Fruit fly (Drosophila melanogaster): ENCODE results near the gene CG32284.

The CG32284 gene

dm6 chr3L:3192912-3193311, 6.4 kb downstream of the CG32284 start, which contains the start of gene Hsp83 (continued):
- TF ChIP-seq CG15696 (tag; optimal IDR thresholded peaks at IDR 0.05) (peak; percentile 36), CG17359 (tag; optimal IDR thresholded peaks at IDR 0.05) (peak; percentile 95), CG15601 (tag; optimal IDR thresholded peaks at IDR 0.05) (peak; percentile 93), CG11247 (GFP tag; IDR thresholded peaks at IDR 0.05) (peak; percentile 95), NK7.1 (GFP tag; optimal IDR thresholded peaks at IDR 0.05) (peak; percentile 95), dm (GFP tag; optimal IDR thresholded peaks at IDR 0.05) (peak; percentile 94), gsb (GFP tag; IDR thresholded peaks at IDR 0.05) (peak; percentile 83), inv (GFP tag; IDR thresholded peaks at IDR 0.05; ENCODE audit: partially characterized antibody) (no peak), jigr1 (GFP tag; IDR thresholded peaks at IDR 0.05) (no peak), Hr3 (GFP tag; optimal IDR thresholded peaks at IDR 0.05) (peak; percentile 73), GATAe (GFP tag; conservative IDR thresholded peaks at IDR 0.05) (no peak; the same call in 1 of the 2 replicates), bcd (GFP tag; optimal IDR thresholded peaks at IDR 0.05) (peak; percentile 96)

dm6 chr3L:3194059-3194458, 7.6 kb downstream of the CG32284 start:
- TF ChIP-seq ftz-f1 (GFP tag; optimal IDR thresholded peaks at IDR 0.05) = no peak
- peak; percentile 86 for TF ChIP-seq Max (GFP tag; optimal IDR thresholded peaks at IDR 0.05)
- TF ChIP-seq CG17359 (tag; optimal IDR thresholded peaks at IDR 0.05) = peak; percentile 98
- TF ChIP-seq D19B (GFP tag; optimal IDR thresholded peaks at IDR 0.05) = peak; percentile 79
- TF ChIP-seq CG11695 (GFP tag; IDR thresholded peaks at IDR 0.05) = peak; percentile 97
- TF ChIP-seq ap (GFP tag; IDR thresholded peaks at IDR 0.05) = peak; percentile 90
- peak; percentile 66 for TF ChIP-seq CG2116 (GFP tag; optimal IDR thresholded peaks at IDR 0.05)
- peak; percentile 96 for TF ChIP-seq nmo (GFP tag; optimal IDR thresholded peaks at IDR 0.05)
- TF ChIP-seq exex (tag; optimal IDR thresholded peaks at IDR 0.05) = peak; percentile 58
- peak; percentile 83 for TF ChIP-seq CG15011 (GFP tag; optimal IDR thresholded peaks at IDR 0.05)
- TF ChIP-seq sug (tag; optimal IDR thresholded peaks at IDR 0.05) = peak; percentile 75
- peak; percentile 89 for TF ChIP-seq tin (GFP tag; optimal IDR thresholded peaks at IDR 0.05)
- peak; percentile 91 for TF ChIP-seq fd3F (GFP tag; optimal IDR thresholded peaks at IDR 0.05)
- peak; percentile 73 for TF ChIP-seq CG8359 (GFP tag; optimal IDR thresholded peaks at IDR 0.05; ENCODE audit: borderline replicate concordance)
- TF ChIP-seq CG8478 (optimal IDR thresholded peaks at IDR 0.05) = no peak
- peak; percentile 91 for TF ChIP-seq az2 (GFP tag; optimal IDR thresholded peaks at IDR 0.05)
- no peak for TF ChIP-seq CG6791 (GFP tag; IDR thresholded peaks at IDR 0.05; ENCODE audit: partially characterized antibody)
- TF ChIP-seq Bdp1 (GFP tag; optimal IDR thresholded peaks at IDR 0.05) = peak; percentile 75
- TF ChIP-seq CG10274 (GFP tag; optimal IDR thresholded peaks at IDR 0.05) = peak; percentile 52
- peak; percentile 85 for TF ChIP-seq danr (GFP tag; IDR thresholded peaks at IDR 0.05)
- peak; percentile 76 for TF ChIP-seq CG10321 (GFP tag; IDR thresholded peaks at IDR 0.05)
- TF ChIP-seq CG17568 (GFP tag; optimal IDR thresholded peaks at IDR 0.05) = no peak
- no peak for TF ChIP-seq Scr (GFP tag; IDR thresholded peaks at IDR 0.05; ENCODE audit: partially characterized antibody)
- TF ChIP-seq Awh (GFP tag; IDR thresholded peaks at IDR 0.05) = peak; percentile 96
- peak in 1 of 3 experiments; percentile 88 for TF ChIP-seq lola (GFP tag; optimal IDR thresholded peaks at IDR 0.05)
- peak in 1 of 2 experiments; percentile 91 for TF ChIP-seq Eip74EF (GFP tag; optimal IDR thresholded peaks at IDR 0.05)
- TF ChIP-seq CG4424 (GFP tag; optimal IDR thresholded peaks at IDR 0.05) = peak; percentile 88
- peak; percentile 71 for TF ChIP-seq CG4360 (GFP tag; IDR thresholded peaks at IDR 0.05)
- TF ChIP-seq CTCF (GFP tag; optimal IDR thresholded peaks at IDR 0.05) = peak; percentile 59
- peak; percentile 93 for TF ChIP-seq tgo (GFP tag; IDR thresholded peaks at IDR 0.05)
- TF ChIP-seq CG11456 (GFP tag; IDR thresholded peaks at IDR 0.05) = peak; percentile 91
- TF ChIP-seq CG17385 (GFP tag; optimal IDR thresholded peaks at IDR 0.05) = peak; percentile 92
- peak; percentile 89 for TF ChIP-seq CG10267 (tag; optimal IDR thresholded peaks at IDR 0.05)
- TF ChIP-seq CG12659 (GFP tag; optimal IDR thresholded peaks at IDR 0.05) = peak; percentile 93
- peak; percentile 89 for TF ChIP-seq esg (GFP tag; conservative IDR thresholded peaks at IDR 0.05)
- TF ChIP-seq CG12219 (GFP tag; optimal IDR thresholded peaks at IDR 0.05) = peak; percentile 92
- TF ChIP-seq Trl (optimal IDR thresholded peaks at IDR 0.05) = no peak
- peak; percentile 47 for TF ChIP-seq Trl (GFP tag; optimal IDR thresholded peaks at IDR 0.05)
- peak; percentile 92 for TF ChIP-seq Dbx (GFP tag; IDR thresholded peaks at IDR 0.05)

Measured in whole organism, embryonic.